Worm (Caenorhabditis elegans) whole organism, young adult: ENCODE data around the gene smc-6.

ENCODE experiments used
- B0035.1 ChIP-seq: sonication (generic microtip); optimal IDR thresholded peaks from 2 replicates; lab custom pipeline; 2016; ENCODE audit warnings: missing genetic modification characterization, mild to moderate bottlenecking, missing compliant biosample characterization, missing genotype, missing genetic modification reagents
- C06A6.2 ChIP-seq: fragments of 200-800 bp; sonication (Bioruptor generic); conservative IDR thresholded peaks from 2 replicates; pipeline ENCODE4 v1.3.6; 2022; ENCODE audit warnings: missing genetic modification characterization, missing compliant biosample characterization
- C17E4.6 ChIP-seq: fragments of 200-800 bp; sonication (Bioruptor generic); IDR thresholded peaks from 2 replicates; pipeline ENCODE4 v1.3.6; 2022; ENCODE audit warnings: missing genetic modification reagents, missing genetic modification characterization, missing compliant biosample characterization
- F22D6.2 ChIP-seq: sonication (generic microtip); optimal IDR thresholded peaks from 2 replicates; lab custom pipeline; 2016; ENCODE audit warnings: mild to moderate bottlenecking, missing genetic modification characterization, missing compliant biosample characterization
- F33H1.4 ChIP-seq: fragments of 200-800 bp; sonication (Bioruptor generic); IDR thresholded peaks from 2 replicates; pipeline ENCODE4 v1.3.6; 2022; ENCODE audit warnings: missing genetic modification reagents, missing genetic modification characterization, missing compliant biosample characterization
- F37B4.10 ChIP-seq: fragments of 200-800 bp; sonication (Bioruptor generic); IDR thresholded peaks from 2 replicates; pipeline ENCODE4 v1.3.6; 2022; ENCODE audit warnings: missing genetic modification characterization, missing compliant biosample characterization
- F39B2.1 ChIP-seq: fragments of 200-800 bp; sonication (Bioruptor generic); IDR thresholded peaks from 2 replicates; pipeline ENCODE4 v1.3.6; 2022; ENCODE audit warnings: missing genetic modification reagents, missing genetic modification characterization, missing compliant biosample characterization
- F49E8.2 ChIP-seq: sonication (generic microtip); optimal IDR thresholded peaks from 3 replicates; lab custom pipeline; 2017; ENCODE audit warnings: missing genetic modification characterization, mild to moderate bottlenecking, missing compliant biosample characterization, antibody characterized with exemption, moderate library complexity; ENCODE audit not compliant: insufficient read depth
- F52B5.7 ChIP-seq: sonication (generic microtip); optimal IDR thresholded peaks from 2 replicates; lab custom pipeline; 2016; ENCODE audit warnings: mild to moderate bottlenecking, missing genetic modification characterization, missing compliant biosample characterization
- F57C9.4 ChIP-seq: sonication (generic microtip); optimal IDR thresholded peaks from 2 replicates; lab custom pipeline; 2017; ENCODE audit warnings: mild to moderate bottlenecking, missing genetic modification characterization, missing compliant biosample characterization
- Y53F4B.3 ChIP-seq: fragments of 200-800 bp; sonication (Bioruptor generic); IDR thresholded peaks from 2 replicates; pipeline ENCODE4 v1.3.6; 2022; ENCODE audit warnings: missing genetic modification reagents, missing genetic modification characterization, missing compliant biosample characterization
- ZK185.1 ChIP-seq: sonication (generic microtip); optimal IDR thresholded peaks from 2 replicates; lab custom pipeline; 2016; ENCODE audit warnings: mild to moderate bottlenecking, missing genetic modification characterization, missing compliant biosample characterization; ENCODE audit not compliant: poor library complexity, severe bottlenecking
- aptf-2 ChIP-seq: fragments of 200-800 bp; sonication (Bioruptor generic); conservative IDR thresholded peaks from 2 replicates; pipeline ENCODE4 v1.3.6; 2022; ENCODE audit warnings: missing genetic modification reagents, missing genetic modification characterization, missing compliant biosample characterization
- attf-3 ChIP-seq: fragments of 200-800 bp; sonication (Bioruptor generic); conservative IDR thresholded peaks from 2 replicates; pipeline ENCODE4 v1.3.6; 2022; ENCODE audit warnings: missing genetic modification reagents, missing genetic modification characterization, missing compliant biosample characterization
- bed-1 ChIP-seq: fragments of 200-800 bp; sonication (Bioruptor generic); IDR thresholded peaks from 2 replicates; pipeline ENCODE4 v1.3.6; 2022; ENCODE audit warnings: missing genetic modification reagents, missing genetic modification characterization, missing compliant biosample characterization
- bed-2 ChIP-seq: fragments of 200-800 bp; sonication (Bioruptor generic); IDR thresholded peaks from 2 replicates; pipeline ENCODE4 v1.3.6; 2022; ENCODE audit warnings: missing genetic modification reagents, missing genetic modification characterization, missing compliant biosample characterization
- ccch-3 ChIP-seq: fragments of 200-800 bp; sonication (Bioruptor generic); optimal IDR thresholded peaks from 2 replicates; lab custom pipeline; 2018; ENCODE audit warnings: mild to moderate bottlenecking, missing genetic modification characterization, missing compliant biosample characterization
- ceh-27 ChIP-seq: fragments of 200-800 bp; sonication (Bioruptor generic); optimal IDR thresholded peaks from 2 replicates; lab custom pipeline; 2018; ENCODE audit warnings: mild to moderate bottlenecking, missing genetic modification characterization, moderate library complexity, missing compliant biosample characterization
- ceh-91 ChIP-seq: fragments of 200-800 bp; sonication (Bioruptor generic); IDR thresholded peaks from 2 replicates; pipeline ENCODE4 v1.3.6; 2022; ENCODE audit warnings: missing genetic modification reagents, missing genetic modification characterization, missing compliant biosample characterization
- die-1 ChIP-seq: sonication (generic microtip); optimal IDR thresholded peaks from 2 replicates; lab custom pipeline; 2016; ENCODE audit warnings: missing genotype, mild to moderate bottlenecking, missing genetic modification characterization, missing compliant biosample characterization
- efl-1 ChIP-seq: fragments of 150-350 bp; optimal IDR thresholded peaks from 2 replicates; lab custom pipeline; 2014; ENCODE audit warnings: missing biosample characterization, missing genetic modification reagents, missing genetic modification characterization
- ets-4 ChIP-seq: fragments of 200-800 bp; sonication (Bioruptor generic); optimal IDR thresholded peaks from 2 replicates; lab custom pipeline; 2018; ENCODE audit warnings: mild to moderate bottlenecking, missing genetic modification characterization, missing compliant biosample characterization
- hlh-26 ChIP-seq: fragments of 200-800 bp; sonication (Bioruptor generic); conservative IDR thresholded peaks from 2 replicates; pipeline ENCODE4 v1.3.6; 2022; ENCODE audit warnings: missing genetic modification reagents, missing genetic modification characterization, missing compliant biosample characterization
- hrde-1 ChIP-seq: sonication (generic microtip); optimal IDR thresholded peaks from 2 replicates; lab custom pipeline; 2016; ENCODE audit warnings: missing genetic modification characterization, mild to moderate bottlenecking, missing compliant biosample characterization, moderate library complexity, missing genotype, missing genetic modification reagents, borderline replicate concordance
- let-607 ChIP-seq, 2 experiments: fragments of 200-800 bp in 1 of 2; sonication (Bioruptor generic) in 1 of 2; sonication (generic microtip) in 1 of 2; optimal IDR thresholded peaks; 2 replicates each; lab custom pipeline; 2016 to 2018; ENCODE audit warnings: mild to moderate bottlenecking in 2 of 2, missing compliant biosample characterization in 2 of 2, missing genetic modification characterization in 2 of 2, moderate library complexity in 2 of 2, missing genotype in 1 of 2
- lin-54 ChIP-seq: fragments of 200-800 bp; sonication (Bioruptor generic); optimal IDR thresholded peaks from 2 replicates; lab custom pipeline; 2018; ENCODE audit warnings: mild to moderate bottlenecking, missing genetic modification characterization, missing compliant biosample characterization
- lsy-27 ChIP-seq: sonication (generic microtip); optimal IDR thresholded peaks from 2 replicates; lab custom pipeline; 2017; ENCODE audit warnings: missing genetic modification characterization, mild to moderate bottlenecking, missing compliant biosample characterization, antibody characterized with exemption, missing genotype, borderline replicate concordance; ENCODE audit not compliant: insufficient read depth
- madf-10 ChIP-seq: sonication (generic microtip); optimal IDR thresholded peaks from 2 replicates; lab custom pipeline; 2016; ENCODE audit warnings: mild to moderate bottlenecking, missing genetic modification characterization, missing compliant biosample characterization
- madf-3 ChIP-seq: fragments of 200-800 bp; sonication (Bioruptor generic); IDR thresholded peaks from 2 replicates; pipeline ENCODE4 v1.3.6; 2022; ENCODE audit warnings: missing genetic modification reagents, missing genetic modification characterization, missing compliant biosample characterization
- mcd-1 ChIP-seq: fragments of 200-800 bp; sonication (Bioruptor generic); IDR thresholded peaks from 2 replicates; pipeline ENCODE4 v1.3.6; 2022; ENCODE audit warnings: missing genetic modification reagents, missing genetic modification characterization, missing compliant biosample characterization
- mel-28 ChIP-seq: sonication (generic microtip); optimal IDR thresholded peaks from 2 replicates; lab custom pipeline; 2016; ENCODE audit warnings: borderline replicate concordance, mild to moderate bottlenecking, missing genetic modification characterization, missing compliant biosample characterization
- nfya-2 ChIP-seq: fragments of 200-800 bp; sonication (Bioruptor generic); IDR thresholded peaks from 2 replicates; pipeline ENCODE4 v1.3.6; 2022; ENCODE audit warnings: missing genetic modification reagents, missing genetic modification characterization, missing compliant biosample characterization
- nhr-179 ChIP-seq: sonication (generic microtip); optimal IDR thresholded peaks from 2 replicates; lab custom pipeline; 2016; ENCODE audit warnings: mild to moderate bottlenecking, missing genetic modification characterization, missing compliant biosample characterization
- nhr-27 ChIP-seq: fragments of 200-800 bp; sonication (Bioruptor generic); optimal IDR thresholded peaks from 2 replicates; lab custom pipeline; 2018; ENCODE audit warnings: mild to moderate bottlenecking, missing genetic modification characterization, moderate library complexity, missing compliant biosample characterization
- nhr-80 ChIP-seq: sonication (generic microtip); optimal IDR thresholded peaks from 2 replicates; lab custom pipeline; 2016; ENCODE audit warnings: missing genetic modification characterization, missing compliant biosample characterization
- pbrm-1 ChIP-seq: fragments of 200-800 bp; sonication (Bioruptor generic); IDR thresholded peaks from 2 replicates; pipeline ENCODE4 v1.3.6; 2022; ENCODE audit warnings: missing genetic modification reagents, missing genetic modification characterization, missing compliant biosample characterization
- rcor-1 ChIP-seq: fragments of 200-800 bp; sonication (Bioruptor generic); IDR thresholded peaks from 2 replicates; pipeline ENCODE4 v1.3.6; 2022; ENCODE audit warnings: missing genetic modification reagents, missing genetic modification characterization, missing compliant biosample characterization
- sdz-38 ChIP-seq: sonication (generic microtip); optimal IDR thresholded peaks from 2 replicates; lab custom pipeline; 2016; ENCODE audit warnings: missing genotype, missing genetic modification characterization, missing compliant biosample characterization
- snpc-1.1 ChIP-seq: sonication (generic microtip); optimal IDR thresholded peaks from 2 replicates; lab custom pipeline; 2017; ENCODE audit warnings: missing genetic modification characterization, mild to moderate bottlenecking, missing compliant biosample characterization, antibody characterized with exemption, moderate library complexity, missing genotype, missing genetic modification reagents; ENCODE audit not compliant: insufficient read depth
- snpc-1.3 ChIP-seq: sonication (generic microtip); optimal IDR thresholded peaks from 2 replicates; lab custom pipeline; 2017; ENCODE audit warnings: missing genetic modification characterization, mild to moderate bottlenecking, missing compliant biosample characterization, antibody characterized with exemption, moderate library complexity, missing genotype, missing genetic modification reagents; ENCODE audit not compliant: insufficient read depth
- tbx-9 ChIP-seq: sonication (generic microtip); optimal IDR thresholded peaks from 2 replicates; lab custom pipeline; 2016; ENCODE audit warnings: borderline replicate concordance, missing genetic modification characterization, inconsistent platforms, missing compliant biosample characterization
- unc-130 ChIP-seq: sonication (generic microtip); optimal IDR thresholded peaks from 2 replicates; lab custom pipeline; 2016; ENCODE audit warnings: missing genetic modification reagents, missing genetic modification characterization, missing compliant biosample characterization
- xnd-1 ChIP-seq: sonication (generic microtip); optimal IDR thresholded peaks from 2 replicates; lab custom pipeline; 2016; ENCODE audit warnings: missing genotype, missing genetic modification reagents, missing genetic modification characterization, missing compliant biosample characterization
- zfh-2 ChIP-seq: fragments of 200-800 bp; sonication (Bioruptor generic); conservative IDR thresholded peaks from 2 replicates; pipeline ENCODE4 v1.3.6; 2022; ENCODE audit warnings: missing genetic modification reagents, missing genetic modification characterization, missing compliant biosample characterization
- zim-3 ChIP-seq: sonication (generic microtip); optimal IDR thresholded peaks from 2 replicates; lab custom pipeline; 2017; ENCODE audit warnings: mild to moderate bottlenecking, missing genetic modification characterization, moderate library complexity, missing compliant biosample characterization
- ztf-28 ChIP-seq: fragments of 200-800 bp; sonication (Bioruptor generic); IDR thresholded peaks from 2 replicates; pipeline ENCODE4 v1.3.6; 2022; ENCODE audit warnings: missing genetic modification reagents, missing genetic modification characterization, missing compliant biosample characterization
- ztf-3 ChIP-seq: fragments of 200-800 bp; sonication (Bioruptor generic); optimal IDR thresholded peaks from 2 replicates; lab custom pipeline; 2018; ENCODE audit warnings: mild to moderate bottlenecking, missing genetic modification characterization, missing compliant biosample characterization

The smc-6 gene

DNA sequence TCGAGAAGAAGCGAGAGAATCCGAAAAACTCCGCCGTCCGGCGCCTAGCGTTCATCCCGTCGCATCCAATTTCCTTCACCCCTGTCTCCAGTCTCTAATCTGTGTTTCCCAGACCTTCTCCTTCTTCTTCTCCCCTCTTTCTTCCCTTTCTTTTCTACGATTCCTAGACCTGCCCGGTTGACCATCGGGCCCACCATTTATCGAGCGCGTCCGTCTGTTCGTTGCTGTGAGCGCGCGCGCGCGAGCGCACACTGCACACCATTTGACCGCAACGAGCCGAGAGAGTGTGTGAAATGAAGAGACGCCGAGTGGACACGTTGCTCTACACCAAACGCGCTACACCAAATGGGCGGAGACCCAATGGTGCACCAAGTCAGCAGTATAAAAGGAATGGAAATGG, 41.4 kb upstream of the smc-6 start (continued):
- TF ChIP-seq attf-3 (GFP tag; lab: Robert Waterston, UW): 0 out of 2 replicates have a peak, but pooled peaks have one; percentile 38
- no peak for TF ChIP-seq B0035.1 (tag; lab: Kevin White, UChicago)
- peak; percentile 79 for TF ChIP-seq F33H1.4 (GFP tag; lab: Robert Waterston, UW)
- no peak for TF ChIP-seq sdz-38 (tag; lab: Kevin White, UChicago)
- TF ChIP-seq F52B5.7 (tag; lab: Kevin White, UChicago): no peak
- TF ChIP-seq C17E4.6: peak; percentile 78
- peak; percentile 97 for TF ChIP-seq efl-1 (GFP tag; lab: Kevin White, UChicago)
- TF ChIP-seq madf-10 (tag; lab: Kevin White, UChicago): no peak
- TF ChIP-seq ZK185.1 (tag; lab: Kevin White, UChicago): no peak
- peak; percentile 81 for TF ChIP-seq lin-54 (GFP tag; lab: Kevin White, UChicago)
- TF ChIP-seq ceh-91 (GFP tag; lab: Robert Waterston, UW): peak; percentile 94
- TF ChIP-seq pbrm-1 (GFP tag; lab: Robert Waterston, UW): peak; percentile 75; the same call in 1 of the 2 replicates
- no peak for TF ChIP-seq ets-4 (GFP tag; lab: Kevin White, UChicago)
- no peak for TF ChIP-seq zim-3 (tag; lab: Kevin White, UChicago)
- no peak for TF ChIP-seq F39B2.1 (GFP tag; lab: Robert Waterston, UW)
- no peak for TF ChIP-seq F22D6.2 (tag; lab: Kevin White, UChicago)
- TF ChIP-seq madf-3 (GFP tag; lab: Robert Waterston, UW): peak; percentile 92
- peak; percentile 47; the same call in 1 of the 2 replicates for TF ChIP-seq rcor-1 (GFP tag; lab: Robert Waterston, UW)
- TF ChIP-seq die-1 (tag; lab: Kevin White, UChicago): no peak
- no peak for TF ChIP-seq snpc-1.1
- no peak for TF ChIP-seq C06A6.2
- 0 out of 2 replicates have a peak, but pooled peaks have one; percentile 51 for TF ChIP-seq ztf-28 (GFP tag; lab: Robert Waterston, UW)
- TF ChIP-seq nhr-80 (tag; lab: Kevin White, UChicago): no peak
- peak; percentile 85 for TF ChIP-seq zfh-2
- TF ChIP-seq bed-1 (GFP tag; lab: Robert Waterston, UW): no peak
- TF ChIP-seq tbx-9 (tag; lab: Kevin White, UChicago): no peak
- no peak for TF ChIP-seq nfya-2 (GFP tag; lab: Robert Waterston, UW)
- peak; percentile 78 for TF ChIP-seq mcd-1 (GFP tag; lab: Robert Waterston, UW)
- TF ChIP-seq lsy-27 (tag; lab: Kevin White, UChicago): no peak
- TF ChIP-seq aptf-2: peak; percentile 85
- TF ChIP-seq xnd-1 (tag; lab: Kevin White, UChicago): peak; percentile 95
- TF ChIP-seq ccch-3: no peak
- TF ChIP-seq mel-28: no peak
- TF ChIP-seq unc-130: peak; percentile 72
- no peak for TF ChIP-seq ztf-3 (GFP tag; lab: Kevin White, UChicago)
- no peak for TF ChIP-seq F57C9.4 (tag; lab: Kevin White, UChicago)
- TF ChIP-seq hrde-1 (tag; lab: Kevin White, UChicago): peak; percentile 44
- no peak for TF ChIP-seq let-607 (tag; optimal IDR thresholded peaks at IDR 0.05; lab: Kevin White, UChicago)
- peak; percentile 6 for TF ChIP-seq ceh-27 (GFP tag; lab: Kevin White, UChicago)
- no peak for TF ChIP-seq snpc-1.3 (tag; lab: Kevin White, UChicago)
- TF ChIP-seq hlh-26 (GFP tag; lab: Robert Waterston, UW): no peak
- no peak for TF ChIP-seq F49E8.2 (tag; lab: Kevin White, UChicago)
- TF ChIP-seq bed-2 (GFP tag; lab: Robert Waterston, UW): peak; percentile 81; the same call in 1 of the 2 replicates
- TF ChIP-seq F37B4.10 (GFP tag; lab: Robert Waterston, UW): peak; percentile 78; the same call in 1 of the 2 replicates
- no peak for TF ChIP-seq nhr-179 (tag; lab: Kevin White, UChicago)
- no peak for TF ChIP-seq nhr-27 (tag; lab: Kevin White, UChicago)
- no peak for TF ChIP-seq Y53F4B.3 (GFP tag; lab: Robert Waterston, UW)
